Worm (Caenorhabditis elegans) whole organism, L1 larva: Measurements from ENCODE around the gene zyg-11.

ENCODE experiments used
- C16A3.4 ChIP-seq: fragments of 150-350 bp; optimal IDR thresholded peaks from 2 replicates; lab custom pipeline; 2014; ENCODE audit warnings: missing biosample characterization, missing genetic modification characterization
- F16B12.6 ChIP-seq: fragments of 150-350 bp; optimal IDR thresholded peaks from 2 replicates; lab custom pipeline; 2014; ENCODE audit warnings: missing biosample characterization, missing genetic modification characterization
- alr-1 ChIP-seq: fragments of 200-800 bp; sonication (Bioruptor generic); optimal IDR thresholded peaks from 2 replicates; lab custom pipeline; 2018; ENCODE audit warnings: borderline replicate concordance, mild to moderate bottlenecking, missing genetic modification characterization, missing compliant biosample characterization
- ama-1 ChIP-seq: fragments of 150-350 bp; optimal IDR thresholded peaks from 2 replicates; lab custom pipeline; 2014
- ceh-63 ChIP-seq: fragments of 200-800 bp; sonication (Bioruptor generic); optimal IDR thresholded peaks from 2 replicates; lab custom pipeline; 2018; ENCODE audit warnings: mild to moderate bottlenecking, missing genetic modification characterization, missing compliant biosample characterization
- ceh-88 ChIP-seq: fragments of 200-800 bp; sonication (Bioruptor generic); IDR thresholded peaks from 2 replicates; pipeline ENCODE4 v1.3.6; 2022; ENCODE audit warnings: missing genetic modification characterization, missing compliant biosample characterization
- ceh-90 ChIP-seq: sonication (generic microtip); optimal IDR thresholded peaks from 2 replicates; lab custom pipeline; 2016; ENCODE audit warnings: missing genetic modification characterization, missing compliant biosample characterization
- dpl-1 ChIP-seq, 3 experiments: fragments of 150-350 bp in 2 of 3; sonication (generic microtip) in 1 of 3; optimal IDR thresholded peaks; 2 replicates each; lab custom pipeline; 2014 to 2017; ENCODE audit warnings: missing biosample characterization in 3 of 3, missing genetic modification characterization in 3 of 3, missing genetic modification reagents in 3 of 3
- dsc-1 ChIP-seq: sonication (generic microtip); optimal IDR thresholded peaks from 2 replicates; lab custom pipeline; 2016; ENCODE audit warnings: mild to moderate bottlenecking, missing genetic modification characterization, missing compliant biosample characterization
- efl-1 ChIP-seq, 4 experiments: fragments of 150-350 bp; optimal IDR thresholded peaks in 3 of 4; peaks in 1 of 4; 1 replicate in 1 of 4; 2 replicates in 3 of 4; lab custom pipeline; 2014; ENCODE audit warnings: missing biosample characterization in 2 of 4, missing genetic modification characterization in 2 of 4, missing genetic modification reagents in 2 of 4
- egl-27 ChIP-seq, 2 experiments: fragments of 150-350 bp in 1 of 2; sonication (generic microtip); optimal IDR thresholded peaks; 3 replicates each; lab custom pipeline; 2017 to 2018; ENCODE audit warnings: missing biosample characterization in 2 of 2, missing genetic modification characterization in 2 of 2, missing genetic modification reagents in 2 of 2
- elt-2 ChIP-seq: sonication (generic microtip); optimal IDR thresholded peaks from 2 replicates; lab custom pipeline; 2016; ENCODE audit warnings: missing genetic modification characterization, mild to moderate bottlenecking, inconsistent platforms, missing compliant biosample characterization, missing genetic modification reagents
- elt-3 ChIP-seq, 6 experiments: fragments of 150-350 bp in 1 of 6; sonication (generic microtip); optimal IDR thresholded peaks; 2 replicates each; lab custom pipeline; 2017 to 2018; ENCODE audit warnings: missing biosample characterization in 6 of 6, missing genetic modification characterization in 6 of 6, inconsistent platforms in 1 of 6
- fkh-10 ChIP-seq: sonication (generic microtip); optimal IDR thresholded peaks from 2 replicates; lab custom pipeline; 2017; ENCODE audit warnings: missing biosample characterization, missing genetic modification reagents, missing genetic modification characterization
- fkh-4 ChIP-seq: sonication (generic microtip); optimal IDR thresholded peaks from 2 replicates; lab custom pipeline; 2016; ENCODE audit warnings: missing compliant biosample characterization, missing genetic modification characterization, borderline replicate concordance
- fkh-8 ChIP-seq: sonication (generic microtip); optimal IDR thresholded peaks from 2 replicates; lab custom pipeline; 2016; ENCODE audit warnings: mild to moderate bottlenecking, missing genetic modification characterization, missing compliant biosample characterization
- fos-1 ChIP-seq: fragments of 150-350 bp; optimal IDR thresholded peaks from 2 replicates; lab custom pipeline; 2014; ENCODE audit warnings: missing biosample characterization, missing genetic modification characterization
- grh-1 ChIP-seq: fragments of 200-800 bp; sonication (Bioruptor generic); IDR thresholded peaks from 2 replicates; pipeline ENCODE4 v1.3.6; 2022; ENCODE audit warnings: missing genetic modification reagents, missing genetic modification characterization, missing compliant biosample characterization
- hlh-17 ChIP-seq: fragments of 200-800 bp; sonication (Bioruptor generic); optimal IDR thresholded peaks from 2 replicates; lab custom pipeline; 2018; ENCODE audit warnings: missing genetic modification characterization, mild to moderate bottlenecking, missing compliant biosample characterization, moderate library complexity, borderline replicate concordance
- hpl-2 ChIP-seq: fragments of 150-350 bp; optimal IDR thresholded peaks from 2 replicates; lab custom pipeline; 2014; ENCODE audit warnings: missing biosample characterization, missing genetic modification reagents, missing genetic modification characterization
- isw-1 ChIP-seq: fragments of 200-800 bp; sonication (Bioruptor generic); IDR thresholded peaks from 2 replicates; pipeline ENCODE4 v1.3.6; 2022; ENCODE audit warnings: missing genetic modification characterization, missing compliant biosample characterization
- jun-1 ChIP-seq: fragments of 150-350 bp; optimal IDR thresholded peaks from 2 replicates; lab custom pipeline; 2014; ENCODE audit warnings: missing biosample characterization, missing genetic modification reagents, missing genetic modification characterization
- lin-13 ChIP-seq: fragments of 150-350 bp; optimal IDR thresholded peaks from 2 replicates; lab custom pipeline; 2014; ENCODE audit warnings: missing biosample characterization, missing genetic modification reagents, missing genetic modification characterization
- lin-14 ChIP-seq: fragments of 200-800 bp; sonication (Bioruptor generic); optimal IDR thresholded peaks from 2 replicates; lab custom pipeline; 2018; ENCODE audit warnings: mild to moderate bottlenecking, missing genetic modification characterization, moderate library complexity, missing compliant biosample characterization
- lin-15B ChIP-seq: fragments of 150-350 bp; sonication (generic microtip); optimal IDR thresholded peaks from 3 replicates; lab custom pipeline; 2014; ENCODE audit warnings: missing biosample characterization, missing genetic modification characterization
- lin-35 ChIP-seq, 2 experiments: fragments of 150-350 bp; optimal IDR thresholded peaks; 2 replicates each; lab custom pipeline; 2014; ENCODE audit warnings: missing biosample characterization in 2 of 2, missing genetic modification characterization in 2 of 2, missing genetic modification reagents in 2 of 2
- lin-39 ChIP-seq: fragments of 150-350 bp; optimal IDR thresholded peaks from 2 replicates; lab custom pipeline; 2014; ENCODE audit warnings: missing biosample characterization, missing genetic modification reagents, missing genetic modification characterization
- lir-3 ChIP-seq: sonication (generic microtip); optimal IDR thresholded peaks from 2 replicates; lab custom pipeline; 2016; ENCODE audit warnings: mild to moderate bottlenecking, missing genetic modification characterization, moderate library complexity, missing compliant biosample characterization; ENCODE audit not compliant: poor library complexity
- mep-1 ChIP-seq: fragments of 150-350 bp; optimal IDR thresholded peaks from 2 replicates; lab custom pipeline; 2014; ENCODE audit warnings: missing biosample characterization, missing genetic modification characterization
- nhr-12 ChIP-seq: sonication (generic microtip); optimal IDR thresholded peaks from 2 replicates; lab custom pipeline; 2017; ENCODE audit warnings: missing biosample characterization, missing genetic modification characterization
- nhr-19 ChIP-seq: fragments of 200-800 bp; sonication (Bioruptor generic); conservative IDR thresholded peaks from 2 replicates; pipeline ENCODE4 v1.3.6; 2022; ENCODE audit warnings: missing genetic modification characterization, missing compliant biosample characterization
- nhr-20 ChIP-seq: sonication (generic microtip); optimal IDR thresholded peaks from 2 replicates; lab custom pipeline; 2016; ENCODE audit warnings: mild to moderate bottlenecking, missing genetic modification characterization, missing compliant biosample characterization
- nhr-28 ChIP-seq: fragments of 150-350 bp; optimal IDR thresholded peaks from 2 replicates; lab custom pipeline; 2014; ENCODE audit warnings: missing biosample characterization, missing genetic modification characterization
- nhr-71 ChIP-seq: sonication (generic microtip); optimal IDR thresholded peaks from 2 replicates; lab custom pipeline; 2016; ENCODE audit warnings: mild to moderate bottlenecking, missing genetic modification characterization, moderate library complexity, missing compliant biosample characterization
- nhr-77 ChIP-seq: fragments of 150-350 bp; optimal IDR thresholded peaks from 2 replicates; lab custom pipeline; 2014; ENCODE audit warnings: missing biosample characterization, missing genetic modification characterization
- nhr-84 ChIP-seq: sonication (generic microtip); optimal IDR thresholded peaks from 2 replicates; lab custom pipeline; 2017; ENCODE audit warnings: missing biosample characterization, missing genetic modification characterization
- pax-3 ChIP-seq: fragments of 200-800 bp; sonication (Bioruptor generic); optimal IDR thresholded peaks from 2 replicates; lab custom pipeline; 2018; ENCODE audit warnings: mild to moderate bottlenecking, missing genetic modification characterization, moderate library complexity, missing compliant biosample characterization
- pqm-1 ChIP-seq: sonication (generic microtip); optimal IDR thresholded peaks from 3 replicates; lab custom pipeline; 2017; ENCODE audit warnings: missing biosample characterization, missing genetic modification characterization
- skn-1 ChIP-seq: fragments of 150-350 bp; optimal IDR thresholded peaks from 2 replicates; lab custom pipeline; 2014; ENCODE audit warnings: missing biosample characterization, missing genetic modification characterization
- snu-23 ChIP-seq: sonication (generic microtip); optimal IDR thresholded peaks from 2 replicates; lab custom pipeline; 2016; ENCODE audit warnings: missing genetic modification characterization, missing compliant biosample characterization
- sox-4 ChIP-seq: sonication (generic microtip); optimal IDR thresholded peaks from 2 replicates; lab custom pipeline; 2016; ENCODE audit warnings: missing genetic modification characterization, missing compliant biosample characterization
- sptf-1 ChIP-seq: fragments of 150-350 bp; optimal IDR thresholded peaks from 2 replicates; lab custom pipeline; 2014; ENCODE audit warnings: missing biosample characterization, missing genetic modification characterization
- swsn-7 ChIP-seq: sonication (generic microtip); optimal IDR thresholded peaks from 2 replicates; lab custom pipeline; 2016; ENCODE audit warnings: missing genetic modification characterization, missing compliant biosample characterization
- tbx-2 ChIP-seq: sonication (generic microtip); optimal IDR thresholded peaks from 2 replicates; lab custom pipeline; 2016; ENCODE audit warnings: missing genetic modification characterization, missing compliant biosample characterization
- tlp-1 ChIP-seq: fragments of 150-350 bp; optimal IDR thresholded peaks from 2 replicates; lab custom pipeline; 2014; ENCODE audit warnings: missing biosample characterization, missing genetic modification characterization
- unc-130 ChIP-seq: fragments of 150-350 bp; optimal IDR thresholded peaks from 2 replicates; lab custom pipeline; 2017; ENCODE audit warnings: missing biosample characterization, missing genetic modification characterization, inconsistent platforms
- unc-62 ChIP-seq: fragments of 150-350 bp; optimal IDR thresholded peaks from 2 replicates; lab custom pipeline; 2014; ENCODE audit warnings: missing biosample characterization, missing genetic modification reagents, missing genetic modification characterization
- unc-98 ChIP-seq: fragments of 200-800 bp; sonication (Bioruptor generic); IDR thresholded peaks from 2 replicates; pipeline ENCODE4 v1.3.6; 2022; ENCODE audit warnings: missing genetic modification characterization, missing compliant biosample characterization
- vab-15 ChIP-seq: sonication (generic microtip); optimal IDR thresholded peaks from 2 replicates; lab custom pipeline; 2017; ENCODE audit warnings: missing genotype, mild to moderate bottlenecking, missing genetic modification characterization, missing compliant biosample characterization
- xbp-1 ChIP-seq: sonication (generic microtip); optimal IDR thresholded peaks from 2 replicates; lab custom pipeline; 2016; ENCODE audit warnings: missing genetic modification characterization, missing compliant biosample characterization
- ztf-11 ChIP-seq, 2 experiments: sonication (generic microtip); optimal IDR thresholded peaks; 2 replicates each; lab custom pipeline; 2016 to 2017; ENCODE audit warnings: missing genetic modification characterization in 2 of 2, missing biosample characterization in 1 of 2, missing compliant biosample characterization in 1 of 2

Gene zyg-11

DNA sequence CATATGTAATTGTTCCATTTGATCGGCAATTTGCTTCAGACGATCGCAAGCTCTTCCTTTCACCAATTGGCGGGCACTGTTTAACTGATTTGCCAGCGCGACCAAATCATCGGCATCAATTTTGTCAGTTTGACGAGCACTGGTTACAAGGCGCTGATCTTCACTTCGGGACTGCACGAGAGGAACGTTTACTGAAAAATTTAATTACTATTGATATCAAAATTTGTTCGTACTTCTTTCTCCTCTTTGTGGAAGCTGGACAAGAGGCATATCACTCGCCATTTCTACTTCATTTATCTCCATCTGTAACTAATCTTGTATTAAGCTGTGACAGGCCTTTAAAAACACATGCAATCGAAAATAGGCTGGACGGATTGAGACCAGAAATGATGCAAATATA lies 20.4 kb downstream of the zyg-11 start, which contains the start of gene C08B11.9:
TSS of gene C08B11.9 (minus strand) at position 307 of the 400 bp plus-strand sequence.
- TF ChIP-seq tlp-1 (no peak), ceh-63 (GFP tag; lab: Kevin White, UChicago) (no peak), nhr-84 (tag; lab: Kevin White, UChicago) (no peak), alr-1 (tag; lab: Kevin White, UChicago) (no peak), pax-3 (no peak), lin-15B (no peak), unc-98 (GFP tag; lab: Robert Waterston, UW) (no peak), nhr-19 (no peak), jun-1 (no peak), nhr-12 (tag; lab: Kevin White, UChicago) (no peak), elt-3 (tag; optimal IDR thresholded peaks at IDR 0.05; lab: Kevin White, UChicago) (no peak), ztf-11 (tag; optimal IDR thresholded peaks at IDR 0.05; lab: Kevin White, UChicago) (no peak), isw-1 (GFP tag; lab: Robert Waterston, UW) (no peak), nhr-28 (tag; lab: Kevin White, UChicago) (no peak), ceh-88 (no peak), snu-23 (GFP tag; lab: Kevin White, UChicago) (no peak), fos-1 (no peak)

- TF ChIP-seq pax-3 (peak; percentile 65), nhr-20 (tag; lab: Kevin White, UChicago) (peak; percentile 72), unc-62 (GFP tag; lab: Kevin White, UChicago) (no peak), lin-39 (tag; lab: Kevin White, UChicago) (no peak), nhr-71 (tag; lab: Kevin White, UChicago) (peak; percentile 72), unc-130 (tag; lab: Kevin White, UChicago) (peak; percentile 34), nhr-12 (tag; lab: Kevin White, UChicago) (no peak), xbp-1 (tag; lab: Kevin White, UChicago) (peak; percentile 63), swsn-7 (tag; lab: Kevin White, UChicago) (peak; percentile 46), lin-35 (GFP tag; optimal IDR thresholded peaks at IDR 0.05; lab: Kevin White, UChicago) (peak; percentile 62 to 80), dsc-1 (tag; lab: Kevin White, UChicago) (peak; percentile 28), ztf-11 (tag; optimal IDR thresholded peaks at IDR 0.05; lab: Kevin White, UChicago) (peak in 1 of 2 experiments; percentile 43), sptf-1 (tag; lab: Kevin White, UChicago) (no peak), tbx-2 (tag; lab: Kevin White, UChicago) (peak; percentile 53), hlh-17 (no peak), fkh-8 (tag; lab: Kevin White, UChicago) (peak; percentile 49), lin-15B (peak; percentile 83), tlp-1 (no peak), C16A3.4 (peak; percentile 82), nhr-77 (peak; percentile 38), unc-98 (GFP tag; lab: Robert Waterston, UW) (no peak), snu-23 (GFP tag; lab: Kevin White, UChicago) (peak; percentile 69), vab-15 (peak; percentile 6), F16B12.6 (tag; lab: Kevin White, UChicago) (no peak), egl-27 (tag; optimal IDR thresholded peaks at IDR 0.05; lab: Kevin White, UChicago) (no peak), dpl-1 (GFP tag; optimal IDR thresholded peaks at IDR 0.05; lab: Kevin White, UChicago) (peak; percentile 57 to 74 (median 63)), efl-1 (optimal IDR thresholded peaks at IDR 0.05; lab: Kevin White, UChicago) (peak; percentile 67), efl-1 (GFP tag; optimal IDR thresholded peaks at IDR 0.05 in 1 of 2; lab: Kevin White, UChicago) (peak; percentile 63 to 96), lin-14 (GFP tag; lab: Kevin White, UChicago) (peak; percentile 76), pqm-1 (no peak), fkh-10 (no peak), fkh-4 (tag; lab: Kevin White, UChicago) (no peak), hpl-2 (GFP tag; lab: Kevin White, UChicago) (no peak), grh-1 (no peak), lin-13 (GFP tag; lab: Kevin White, UChicago) (no peak), mep-1 (tag; lab: Kevin White, UChicago) (peak; percentile 78), sox-4 (tag; lab: Kevin White, UChicago) (no peak), lir-3 (tag; lab: Kevin White, UChicago) (peak; percentile 80), elt-2 (tag; lab: Kevin White, UChicago) (no peak), skn-1 (tag; lab: Kevin White, UChicago) (peak; percentile 31), ceh-90 (tag; lab: Kevin White, UChicago) (peak; percentile 66), ama-1 (lab: Kevin White, UChicago) (no peak)
Observed at ce11 chrII:8039416-8039815, 21.9 kb downstream of the zyg-11 start, which contains the start of the genes ubh-4 and algn-6. Gene ubh-4, minus strand, starts transcription at chrII:8039597. Gene algn-6, plus strand, starts transcription at chrII:8039802.
